Fruit fly (Drosophila melanogaster) whole organism, embryonic: ENCODE measurements around the gene CG42525.

Source experiments
- Atf-2 ChIP-seq: fragments of 200-800 bp; sonication (Bioruptor generic); optimal IDR thresholded peaks from 2 replicates; lab custom pipeline; 2016; ENCODE audit warnings: missing biosample characterization, missing genetic modification characterization
- CG11085 ChIP-seq: fragments of 200-800 bp; sonication (Bioruptor generic); IDR thresholded peaks from 2 replicates; pipeline ENCODE4 v1.3.6; 2022; ENCODE audit warnings: missing biosample characterization, missing genetic modification characterization
- CG11696 ChIP-seq: fragments of 200-800 bp; sonication (Bioruptor generic); IDR thresholded peaks from 2 replicates; pipeline ENCODE4 v1.3.6; 2022; ENCODE audit warnings: missing biosample characterization, missing genetic modification characterization
- CG12104 ChIP-seq: fragments of 200-800 bp; sonication (Bioruptor generic); optimal IDR thresholded peaks from 3 replicates; lab custom pipeline; 2016; ENCODE audit warnings: missing biosample characterization, missing genetic modification characterization
- CG15479 ChIP-seq: fragments of 200-800 bp; sonication (Bioruptor generic); optimal IDR thresholded peaks from 3 replicates; lab custom pipeline; 2019; ENCODE audit warnings: missing biosample characterization, mild to moderate bottlenecking, missing genetic modification characterization, moderate library complexity
- CG15514 ChIP-seq: fragments of 200-800 bp; sonication (Bioruptor generic); optimal IDR thresholded peaks from 3 replicates; lab custom pipeline; 2017; ENCODE audit warnings: missing biosample characterization, missing genetic modification characterization, mild to moderate bottlenecking, moderate library complexity, missing genetic modification reagents
- CG16813 ChIP-seq: fragments of 200-800 bp; sonication (Bioruptor generic); IDR thresholded peaks from 3 replicates; pipeline ENCODE4 v1.3.6; 2022; ENCODE audit warnings: missing biosample characterization, missing genetic modification characterization; ENCODE audit not compliant: partially characterized antibody
- CG32772 ChIP-seq: fragments of 200-800 bp; sonication (Bioruptor generic); IDR thresholded peaks from 2 replicates; pipeline ENCODE4 v1.3.6; 2022; ENCODE audit warnings: missing biosample characterization, missing genetic modification characterization
- CG3281 ChIP-seq: fragments of 200-800 bp; sonication (Bioruptor generic); optimal IDR thresholded peaks from 3 replicates; lab custom pipeline; 2017; ENCODE audit warnings: missing biosample characterization, mild to moderate bottlenecking, missing genetic modification characterization
- CG33557 ChIP-seq: fragments of 200-800 bp; sonication (Bioruptor generic); optimal IDR thresholded peaks from 2 replicates; lab custom pipeline; 2019; ENCODE audit warnings: missing biosample characterization, mild to moderate bottlenecking, missing genetic modification characterization, moderate library complexity
- CG34224 ChIP-seq: fragments of 200-800 bp; sonication (Bioruptor generic); IDR thresholded peaks from 3 replicates; pipeline ENCODE4 v1.3.6; 2022; ENCODE audit warnings: missing biosample characterization, missing genetic modification characterization; ENCODE audit not compliant: partially characterized antibody
- CG5953 ChIP-seq: fragments of 200-800 bp; sonication (Bioruptor generic); IDR thresholded peaks from 2 replicates; pipeline ENCODE4 v1.3.6; 2022; ENCODE audit warnings: missing biosample characterization, missing genetic modification characterization
- CG6683 ChIP-seq: fragments of 200-800 bp; sonication (Bioruptor generic); optimal IDR thresholded peaks from 2 replicates; lab custom pipeline; 2017; ENCODE audit warnings: missing biosample characterization, mild to moderate bottlenecking, missing genetic modification characterization, missing genetic modification reagents
- CG6765 ChIP-seq: fragments of 200-800 bp; sonication (Bioruptor generic); optimal IDR thresholded peaks from 3 replicates; lab custom pipeline; 2017; ENCODE audit warnings: missing biosample characterization, mild to moderate bottlenecking, missing genetic modification characterization
- CG8478 ChIP-seq: fragments of >200 bp; optimal IDR thresholded peaks from 2 replicates; lab custom pipeline; 2018
- CG9727 ChIP-seq: fragments of 200-800 bp; sonication (Bioruptor generic); optimal IDR thresholded peaks from 3 replicates; lab custom pipeline; 2017; ENCODE audit warnings: missing biosample characterization, mild to moderate bottlenecking, missing genetic modification characterization
- CG9932 ChIP-seq: fragments of 200-800 bp; sonication (Bioruptor generic); IDR thresholded peaks from 2 replicates; pipeline ENCODE4 v1.3.6; 2022; ENCODE audit warnings: missing biosample characterization, missing genetic modification characterization
- CkIIα-i1 ChIP-seq: fragments of 200-800 bp; sonication (Bioruptor generic); IDR thresholded peaks from 2 replicates; pipeline ENCODE4 v1.3.6; 2022; ENCODE audit warnings: missing biosample characterization, missing genetic modification characterization
- Deaf1 ChIP-seq: fragments of 200-800 bp; optimal IDR thresholded peaks from 3 replicates; lab custom pipeline; 2019; ENCODE audit warnings: missing biosample characterization, mild to moderate bottlenecking, missing genetic modification characterization, moderate library complexity
- E2f2 ChIP-seq: fragments of 200-800 bp; sonication (Bioruptor generic); IDR thresholded peaks from 2 replicates; pipeline ENCODE4 v1.3.6; 2022; ENCODE audit warnings: missing biosample characterization, missing genetic modification characterization
- Fer1 ChIP-seq: fragments of 200-800 bp; sonication (Bioruptor generic); optimal IDR thresholded peaks from 2 replicates; lab custom pipeline; 2017; ENCODE audit warnings: missing biosample characterization, mild to moderate bottlenecking, missing genetic modification characterization
- Fer2 ChIP-seq: fragments of 200-800 bp; sonication (Bioruptor generic); optimal IDR thresholded peaks from 2 replicates; lab custom pipeline; 2018; ENCODE audit warnings: missing biosample characterization, mild to moderate bottlenecking, missing genetic modification characterization, moderate library complexity
- HHEX ChIP-seq: fragments of 200-800 bp; sonication (Bioruptor generic); optimal IDR thresholded peaks from 3 replicates; lab custom pipeline; 2017; ENCODE audit warnings: missing biosample characterization, mild to moderate bottlenecking, missing genetic modification characterization, missing genetic modification reagents
- HLH54F ChIP-seq: fragments of 200-800 bp; sonication (Bioruptor generic); optimal IDR thresholded peaks from 3 replicates; lab custom pipeline; 2016; ENCODE audit warnings: missing biosample characterization, missing genetic modification characterization
- HLHmδ ChIP-seq: fragments of 200-800 bp; sonication (Bioruptor generic); optimal IDR thresholded peaks from 2 replicates; lab custom pipeline; 2018; ENCODE audit warnings: missing biosample characterization, mild to moderate bottlenecking, missing genetic modification characterization, moderate library complexity
- HmgD ChIP-seq: fragments of 200-800 bp; sonication (Bioruptor generic); optimal IDR thresholded peaks from 3 replicates; lab custom pipeline; 2016; ENCODE audit warnings: missing biosample characterization, missing genetic modification characterization
- MESR4 ChIP-seq: fragments of 200-800 bp; sonication (Bioruptor generic); optimal IDR thresholded peaks from 2 replicates; lab custom pipeline; 2018; ENCODE audit warnings: missing biosample characterization, mild to moderate bottlenecking, missing genetic modification characterization, moderate library complexity
- Trl ChIP-seq, 3 experiments: fragments of >200 bp in 2 of 3; fragments of 200-800 bp in 1 of 3; sonication (Bioruptor generic) in 1 of 3; optimal IDR thresholded peaks; 2 replicates in 1 of 3; 3 replicates in 2 of 3; lab custom pipeline; 2016 to 2017; ENCODE audit warnings: missing biosample characterization in 1 of 3, missing genetic modification characterization in 1 of 3
- ase ChIP-seq: fragments of 200-800 bp; sonication (Bioruptor generic); IDR thresholded peaks from 3 replicates; pipeline ENCODE4 v1.3.6; 2022; ENCODE audit warnings: missing biosample characterization, missing genetic modification characterization
- bbx ChIP-seq: fragments of 200-800 bp; sonication (Bioruptor generic); IDR thresholded peaks from 2 replicates; pipeline ENCODE4 v1.3.6; 2022; ENCODE audit warnings: missing biosample characterization, missing genetic modification characterization; ENCODE audit not compliant: partially characterized antibody
- bsh ChIP-seq, 2 experiments: fragments of 200-800 bp; sonication (Bioruptor generic); optimal IDR thresholded peaks; 2 replicates each; lab custom pipeline; 2017 to 2018; ENCODE audit warnings: mild to moderate bottlenecking in 2 of 2, missing biosample characterization in 2 of 2, missing genetic modification characterization in 2 of 2, moderate library complexity in 1 of 2
- cg ChIP-seq: fragments of 200-800 bp; sonication (Bioruptor generic); optimal IDR thresholded peaks from 3 replicates; lab custom pipeline; 2019; ENCODE audit warnings: missing biosample characterization, mild to moderate bottlenecking, missing genetic modification characterization, moderate library complexity
- chif ChIP-seq, 2 experiments: fragments of 200-800 bp; sonication (Bioruptor generic); optimal IDR thresholded peaks; 3 replicates each; lab custom pipeline; 2016; ENCODE audit warnings: missing biosample characterization in 2 of 2, missing genetic modification characterization in 2 of 2
- disco-r ChIP-seq: fragments of 200-800 bp; sonication (Bioruptor generic); optimal IDR thresholded peaks from 2 replicates; lab custom pipeline; 2016; ENCODE audit warnings: missing biosample characterization, missing genetic modification characterization
- dpn ChIP-seq, 2 experiments: fragments of 200-800 bp; sonication (Bioruptor generic); optimal IDR thresholded peaks; 3 replicates each; lab custom pipeline; 2016; ENCODE audit warnings: missing biosample characterization in 2 of 2, missing genetic modification characterization in 2 of 2
- gcm ChIP-seq: fragments of 200-800 bp; sonication (Bioruptor generic); optimal IDR thresholded peaks from 2 replicates; lab custom pipeline; 2019; ENCODE audit warnings: missing biosample characterization, mild to moderate bottlenecking, missing genetic modification characterization, moderate library complexity
- kay ChIP-seq: fragments of 200-800 bp; sonication (Bioruptor generic); optimal IDR thresholded peaks from 2 replicates; lab custom pipeline; 2016; ENCODE audit warnings: missing biosample characterization, missing genetic modification characterization
- ken ChIP-seq: fragments of 200-800 bp; sonication (Bioruptor generic); IDR thresholded peaks from 3 replicates; pipeline ENCODE4 v1.3.6; 2022; ENCODE audit warnings: missing biosample characterization, missing genetic modification characterization
- knrl ChIP-seq: fragments of 200-800 bp; sonication (Bioruptor generic); IDR thresholded peaks from 3 replicates; pipeline ENCODE4 v1.3.6; 2022; ENCODE audit warnings: missing biosample characterization, missing genetic modification characterization; ENCODE audit not compliant: partially characterized antibody
- lab ChIP-seq: fragments of 200-800 bp; sonication (Bioruptor generic); optimal IDR thresholded peaks from 3 replicates; lab custom pipeline; 2017; ENCODE audit warnings: missing biosample characterization, missing genetic modification characterization, mild to moderate bottlenecking, moderate library complexity, missing genetic modification reagents
- luna ChIP-seq: fragments of 200-800 bp; sonication (Bioruptor generic); optimal IDR thresholded peaks from 2 replicates; lab custom pipeline; 2016; ENCODE audit warnings: missing biosample characterization, missing genetic modification characterization
- mld ChIP-seq: fragments of 200-800 bp; sonication (Bioruptor generic); IDR thresholded peaks from 3 replicates; pipeline ENCODE4 v1.3.6; 2022; ENCODE audit warnings: missing biosample characterization, missing genetic modification characterization; ENCODE audit not compliant: partially characterized antibody
- psq ChIP-seq: fragments of 200-800 bp; sonication (Bioruptor generic); optimal IDR thresholded peaks from 2 replicates; lab custom pipeline; 2017; ENCODE audit warnings: missing biosample characterization, missing genetic modification characterization
- ranshi ChIP-seq: fragments of 200-800 bp; sonication (Bioruptor generic); IDR thresholded peaks from 2 replicates; pipeline ENCODE4 v1.3.6; 2022; ENCODE audit warnings: missing biosample characterization, missing genetic modification characterization
- schlank ChIP-seq: fragments of 200-800 bp; sonication (Bioruptor generic); optimal IDR thresholded peaks from 2 replicates; lab custom pipeline; 2018; ENCODE audit warnings: missing biosample characterization, mild to moderate bottlenecking, missing genetic modification characterization
- seq ChIP-seq: fragments of 200-800 bp; sonication (Bioruptor generic); IDR thresholded peaks from 2 replicates; pipeline ENCODE4 v1.3.6; 2022; ENCODE audit warnings: missing biosample characterization, missing genetic modification characterization
- so ChIP-seq: fragments of 200-800 bp; sonication (Bioruptor generic); IDR thresholded peaks from 3 replicates; pipeline ENCODE4 v1.3.6; 2022; ENCODE audit warnings: missing biosample characterization, missing genetic modification characterization
- tll ChIP-seq, 2 experiments: fragments of 200-800 bp in 1 of 2; fragments of >200 bp in 1 of 2; sonication (Bioruptor generic) in 1 of 2; optimal IDR thresholded peaks; 2 replicates each; lab custom pipeline; 2017 to 2019; ENCODE audit warnings: missing biosample characterization in 2 of 2, missing genetic modification characterization in 2 of 2, mild to moderate bottlenecking in 1 of 2, moderate library complexity in 1 of 2
- tup ChIP-seq: fragments of 200-800 bp; sonication (Bioruptor generic); optimal IDR thresholded peaks from 2 replicates; lab custom pipeline; 2016; ENCODE audit warnings: missing biosample characterization, mild to moderate bottlenecking, missing genetic modification characterization, moderate library complexity

CG42525 gene

DNA sequence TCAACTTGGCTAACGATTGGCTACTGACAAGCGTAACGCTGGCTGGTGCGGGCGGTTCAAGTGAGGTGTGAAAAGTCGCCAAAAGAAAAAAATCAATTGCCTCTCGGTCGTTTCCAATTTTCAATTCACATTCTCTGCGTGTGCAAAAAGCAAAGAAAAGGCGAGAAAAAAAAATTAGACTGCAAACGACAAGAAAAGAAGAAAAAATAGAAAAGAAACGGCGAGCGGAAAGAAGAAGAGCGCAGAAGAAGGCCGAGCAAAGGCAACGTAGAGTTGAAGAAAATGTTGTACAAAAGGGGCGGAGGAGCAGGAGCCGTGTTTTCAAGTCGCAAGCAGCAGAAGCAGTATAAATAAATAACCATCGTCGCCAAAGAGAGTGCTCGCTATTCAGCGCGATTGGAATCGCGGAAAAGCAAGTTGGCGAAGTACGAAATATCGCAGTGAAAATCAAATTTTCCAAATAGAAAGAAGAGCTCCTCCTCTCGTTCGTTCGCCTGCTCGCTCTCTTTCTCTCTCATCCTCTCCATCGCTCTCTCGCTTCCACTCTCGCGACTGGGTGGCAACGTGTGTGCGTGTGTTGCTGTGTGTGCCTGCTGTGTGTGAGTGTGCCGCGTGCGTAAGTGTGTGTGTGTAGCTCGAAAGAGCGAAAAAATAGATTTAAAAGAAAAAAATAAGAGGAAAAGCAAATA is 36.4 kb upstream of the CG42525 start (continued):
- TF ChIP-seq bsh (GFP tag; optimal IDR thresholded peaks at IDR 0.05; lab: Kevin White, UChicago) (peak in 1 of 2 experiments; percentile 48), HHEX (GFP tag; lab: Kevin White, UChicago) (no peak), CG12104 (GFP tag; lab: Kevin White, UChicago) (no peak), CG11085 (GFP tag; lab: Robert Waterston, UW) (no peak), gcm (GFP tag; lab: Kevin White, UChicago) (no peak), psq (GFP tag; lab: Kevin White, UChicago) (peak; percentile 18), CG33557 (GFP tag; lab: Kevin White, UChicago) (no peak), so (GFP tag; lab: Robert Waterston, UW) (no peak), HmgD (GFP tag; lab: Kevin White, UChicago) (peak; percentile 16), disco-r (GFP tag; lab: Kevin White, UChicago) (peak; percentile 17), Fer2 (tag; lab: Kevin White, UChicago) (no peak), bbx (GFP tag; lab: Robert Waterston, UW) (no peak), ranshi (GFP tag; lab: Robert Waterston, UW) (no peak), MESR4 (GFP tag; lab: Kevin White, UChicago) (peak; percentile 23), CG3281 (no peak), mld (no peak), CG8478 (peak; percentile 90), knrl (GFP tag; lab: Robert Waterston, UW) (no peak), cg (GFP tag; lab: Kevin White, UChicago) (peak; percentile 100), CG6683 (GFP tag; lab: Kevin White, UChicago) (no peak), CG9932 (GFP tag; lab: Robert Waterston, UW) (no peak), ken (no peak), kay (GFP tag; lab: Kevin White, UChicago) (no peak), CG16813 (GFP tag; lab: Robert Waterston, UW) (no peak), Atf-2 (GFP tag; lab: Kevin White, UChicago) (no peak), CG11696 (GFP tag; lab: Robert Waterston, UW) (no peak), chif (GFP tag; optimal IDR thresholded peaks at IDR 0.05; lab: Kevin White, UChicago) (no peak), CG15514 (GFP tag; lab: Kevin White, UChicago) (no peak), schlank (tag; lab: Kevin White, UChicago) (no peak), CkIIα-i1 (no peak), E2f2 (GFP tag; lab: Robert Waterston, UW) (no peak), seq (no peak), CG5953 (GFP tag; lab: Robert Waterston, UW) (no peak), CG6765 (GFP tag; lab: Kevin White, UChicago) (no peak), CG32772 (no peak), tup (no peak), CG9727 (GFP tag; lab: Kevin White, UChicago) (no peak), Fer1 (GFP tag; lab: Kevin White, UChicago) (peak; percentile 26), HLHmδ (peak; percentile 46), CG15479 (peak; percentile 58), luna (GFP tag; lab: Kevin White, UChicago) (no peak), tll (GFP tag; optimal IDR thresholded peaks at IDR 0.05; lab: Kevin White, UChicago) (no peak), ase (GFP tag; lab: Robert Waterston, UW) (no peak), lab (GFP tag; lab: Kevin White, UChicago) (no peak), HLH54F (GFP tag; lab: Kevin White, UChicago) (no peak), Trl (optimal IDR thresholded peaks at IDR 0.05; lab: Kevin White, UChicago) (peak; percentile 95 to 99), Trl (GFP tag; optimal IDR thresholded peaks at IDR 0.05; lab: Kevin White, UChicago) (peak; percentile 67), dpn (GFP tag; optimal IDR thresholded peaks at IDR 0.05; lab: Kevin White, UChicago) (peak in 1 of 2 experiments; percentile 17), CG34224 (no peak; the same call in 1 of the 3 replicates), Deaf1 (tag; lab: Kevin White, UChicago) (no peak)
